Fruit fly (Drosophila melanogaster) S2 (cell line): ENCODE results near the gene CG3552.
A peak's percentile ranks its signal among the peaks of the same experiment; 100 is the strongest.

Source experiments
- CG8478 ChIP-seq: fragments of >200 bp; optimal IDR thresholded peaks from 2 replicates; lab custom pipeline; 2018
- CTCF ChIP-seq, 2 experiments: fragments of >200 bp; optimal IDR thresholded peaks; 2 replicates each; lab custom pipeline; 2018

Gene CG3552

DNA sequence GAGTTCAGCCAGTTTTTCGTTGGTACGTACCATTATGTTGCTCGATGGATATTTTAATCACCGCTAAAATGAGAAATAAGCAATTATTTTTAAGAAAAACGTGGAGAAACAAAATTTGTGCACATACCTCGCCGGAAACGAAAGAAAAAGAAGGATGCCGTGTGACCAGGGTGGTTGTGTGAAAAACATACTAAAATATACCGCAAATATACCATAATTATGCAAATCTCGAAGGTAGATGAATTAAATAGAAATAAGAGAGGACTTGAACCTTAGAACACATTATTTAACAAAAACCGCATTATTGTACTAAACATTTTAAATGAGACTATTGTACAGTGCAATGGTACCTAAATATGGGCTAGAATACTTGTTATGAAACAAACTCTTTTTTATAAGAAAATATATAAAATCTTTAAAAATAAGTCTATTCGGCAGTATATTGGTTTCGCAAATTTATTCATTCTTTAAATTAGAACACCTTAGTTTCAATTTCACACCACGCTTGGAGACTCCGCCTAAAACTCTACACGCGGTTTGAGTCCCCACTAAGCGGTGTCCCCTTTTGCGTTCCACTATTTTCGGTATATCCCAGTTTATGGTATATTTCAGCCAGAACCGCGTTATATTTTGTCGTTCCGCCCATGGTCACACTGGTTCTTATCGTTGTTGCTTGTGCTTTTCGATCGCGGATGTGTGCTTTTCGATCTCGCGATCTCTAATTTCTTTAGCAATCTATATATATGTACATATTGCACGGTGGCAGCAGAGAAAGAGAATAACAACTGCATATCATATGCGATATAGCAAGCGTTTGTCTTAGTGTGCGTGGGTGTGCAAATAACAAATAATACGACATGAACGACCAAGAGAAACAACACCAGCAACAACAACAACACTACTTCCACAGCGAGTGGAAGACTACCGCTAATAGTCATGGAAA lies 26.2 kb upstream of the CG3552 start, which contains the start of the genes RpS17 and MTF-1:
Gene RpS17, minus strand, starts transcription at position 157 of the 943 bp plus-strand sequence.
Gene MTF-1, plus strand, starts transcription at position 648 of the 943 bp plus-strand sequence.
- TF ChIP-seq CTCF (optimal IDR thresholded peaks at IDR 0.05; lab: Kevin White, UChicago) (peak; percentile 42 to 64), CG8478 (lab: Kevin White, UChicago) (no peak)

- no peak for TF ChIP-seq CG8478 (lab: Kevin White, UChicago)
- TF ChIP-seq CTCF (optimal IDR thresholded peaks at IDR 0.05; lab: Kevin White, UChicago) = no peak
Observed at dm6 chr3L:9430608-9430952, 25.5 kb upstream of the CG3552 start.

DNA sequence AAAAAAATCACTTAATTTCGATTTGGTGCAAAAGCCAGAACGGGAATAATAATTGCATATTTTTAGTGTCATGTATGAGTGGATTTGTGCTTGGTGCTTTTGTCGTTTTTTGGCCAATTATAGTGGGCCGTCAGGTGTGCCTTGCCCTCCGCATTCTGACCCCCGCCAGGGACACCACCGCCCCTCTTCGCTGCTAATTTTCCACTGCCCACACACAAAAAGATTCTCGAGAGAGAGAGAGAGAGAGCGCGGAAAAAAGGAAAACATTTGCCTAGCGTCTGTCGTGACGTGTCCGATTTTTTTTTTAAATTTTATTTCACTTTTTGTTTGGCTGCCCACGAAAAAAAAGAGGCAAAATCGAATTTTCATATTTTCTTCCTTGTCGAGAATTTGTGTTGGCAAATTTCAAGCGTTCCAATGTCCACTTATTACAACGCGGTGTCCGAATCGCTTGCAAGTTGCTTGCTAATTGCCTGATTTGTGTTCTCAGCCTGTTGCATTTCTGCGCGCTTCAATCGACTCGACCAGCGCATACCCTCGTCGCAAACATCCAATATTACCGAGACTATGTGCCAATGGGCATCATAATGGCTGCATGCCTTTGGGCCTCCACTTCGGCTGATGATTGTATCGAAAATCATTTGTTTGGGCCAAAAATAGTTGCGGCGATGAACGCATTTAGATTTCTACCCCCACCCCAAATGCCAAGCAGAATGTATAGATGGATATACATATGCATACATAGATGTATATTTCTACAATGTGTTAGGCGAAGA lies 24.1 kb upstream of the CG3552 start:
- TF ChIP-seq CTCF (optimal IDR thresholded peaks at IDR 0.05; lab: Kevin White, UChicago) (no peak), CG8478 (lab: Kevin White, UChicago) (no peak)

- TF ChIP-seq CG8478 (lab: Kevin White, UChicago) (no peak), CTCF (optimal IDR thresholded peaks at IDR 0.05; lab: Kevin White, UChicago) (no peak)
Observed at dm6 chr3L:9432810-9433587, 23.1 kb upstream of the CG3552 start.

DNA sequence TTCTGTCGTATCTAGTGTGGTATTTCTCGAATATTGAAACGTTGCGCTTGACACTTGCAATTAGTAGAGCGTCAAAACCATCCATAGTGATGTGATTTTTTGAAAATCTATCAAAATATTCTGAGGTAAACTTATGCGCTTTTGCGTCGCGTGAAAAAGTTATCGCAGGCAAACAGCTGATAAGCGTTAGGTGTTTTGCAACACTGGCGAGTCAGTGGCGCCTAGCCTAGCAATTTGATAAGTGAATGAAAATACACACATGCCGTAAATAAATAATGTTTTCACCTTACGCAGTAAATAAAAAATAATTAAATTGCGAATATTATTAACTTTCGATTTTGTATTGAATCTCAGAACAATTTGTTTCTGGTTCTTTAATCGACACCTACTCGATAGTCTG lies 20.8 kb upstream of the CG3552 start, which contains the start of gene CG42526:
Gene CG42526, minus strand, starts transcription at position 85 of the 400 bp plus-strand sequence.
- TF ChIP-seq CG8478 (lab: Kevin White, UChicago) = no peak
- TF ChIP-seq CTCF (optimal IDR thresholded peaks at IDR 0.05; lab: Kevin White, UChicago) = no peak

DNA sequence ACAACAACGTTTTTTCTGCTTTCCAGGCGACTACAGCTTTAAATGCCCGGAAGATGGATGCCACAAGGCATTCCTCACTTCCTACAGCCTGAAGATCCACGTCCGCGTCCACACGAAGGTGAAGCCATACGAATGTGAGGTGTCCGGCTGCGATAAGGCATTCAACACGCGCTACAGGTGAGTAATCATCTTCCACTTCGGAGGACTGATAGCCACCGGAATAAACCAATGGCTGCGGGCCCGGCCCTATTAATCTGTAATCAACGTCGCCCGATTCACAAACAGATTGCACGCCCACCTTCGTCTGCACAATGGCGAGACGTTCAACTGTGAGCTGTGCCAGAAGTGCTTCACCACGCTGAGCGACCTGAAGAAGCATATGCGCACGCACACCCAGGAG lies 20.3 kb upstream of the CG3552 start:
- TF ChIP-seq CG8478 (lab: Kevin White, UChicago) (no peak), CTCF (optimal IDR thresholded peaks at IDR 0.05; lab: Kevin White, UChicago) (no peak)

DNA sequence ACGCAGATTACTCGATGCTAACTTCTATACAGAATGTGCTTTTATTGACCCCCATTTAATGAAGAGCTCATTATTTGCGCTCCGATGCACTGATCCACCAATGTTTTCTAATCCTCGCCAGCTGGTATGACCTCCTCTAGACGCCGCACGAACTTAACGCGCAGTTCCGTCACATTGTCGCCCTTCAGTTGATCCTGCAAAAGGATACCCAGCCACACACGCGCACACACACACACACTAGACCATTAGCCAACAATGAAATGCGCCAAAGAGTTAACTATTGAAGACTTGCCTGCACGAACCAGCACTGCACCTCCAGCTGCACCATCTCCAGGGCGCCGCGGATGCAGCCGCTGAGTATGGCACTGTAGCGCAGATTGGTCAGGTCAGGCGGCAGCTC lies 17.3 kb upstream of the CG3552 start:
- TF ChIP-seq CG8478 (lab: Kevin White, UChicago) (no peak), CTCF (optimal IDR thresholded peaks at IDR 0.05; lab: Kevin White, UChicago) (no peak)

DNA sequence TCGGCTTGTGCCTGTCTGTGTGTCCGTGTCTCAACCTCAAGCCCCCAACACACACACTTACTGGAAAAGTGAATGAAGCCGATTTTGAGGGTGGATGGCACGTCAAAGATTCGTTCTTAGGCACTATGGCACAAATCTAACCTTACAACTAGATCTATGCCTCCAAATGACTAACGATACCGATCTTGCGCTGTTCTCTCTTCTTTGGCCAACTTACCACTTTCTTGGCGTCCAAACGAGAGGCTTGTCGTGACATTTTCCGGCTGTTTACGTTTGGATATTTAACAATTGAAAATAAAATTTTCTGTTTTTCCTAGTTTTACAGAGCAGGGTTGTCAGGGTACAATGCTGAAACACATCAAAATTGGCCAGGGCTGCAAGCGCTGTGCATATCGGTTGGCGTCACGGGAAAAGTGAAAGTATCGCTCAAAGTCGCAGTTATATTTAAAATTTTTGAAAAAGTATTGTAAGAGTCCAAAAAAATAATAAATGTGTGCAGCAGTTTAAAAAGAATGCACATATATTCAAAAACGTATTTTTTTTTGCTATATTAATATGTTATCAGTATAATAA lies 14.1 kb upstream of the CG3552 start, which contains the start of the genes Bet3 and Nf-YA:
Gene Bet3, minus strand, starts transcription at position 361 of the 573 bp plus-strand sequence.
Gene Nf-YA, minus strand, starts transcription at position 361 of the 573 bp plus-strand sequence.
- TF ChIP-seq CG8478 (lab: Kevin White, UChicago) (no peak), CTCF (optimal IDR thresholded peaks at IDR 0.05; lab: Kevin White, UChicago) (peak in 1 of 2 experiments; percentile 34)

- peak in 1 of 2 experiments; percentile 16 for TF ChIP-seq CTCF (optimal IDR thresholded peaks at IDR 0.05; lab: Kevin White, UChicago)
- TF ChIP-seq CG8478 (lab: Kevin White, UChicago) = no peak
Observed at dm6 chr3L:9442625-9443282, 13.4 kb upstream of the CG3552 start, which contains the start of gene Srg3. Gene Srg3 (plus strand): TSS chr3L:9443232.

dm6 chr3L:9446731-9447238 lies 9.3 kb upstream of the CG3552 start, which contains the start of gene CG3529:
Gene CG3529 (plus strand): TSS chr3L:9446864.
- TF ChIP-seq CG8478 (lab: Kevin White, UChicago) (no peak), CTCF (optimal IDR thresholded peaks at IDR 0.05; lab: Kevin White, UChicago) (no peak)

dm6 chr3L:9447239-9447777 lies 8.8 kb upstream of the CG3552 start:
- no peak for TF ChIP-seq CTCF (optimal IDR thresholded peaks at IDR 0.05; lab: Kevin White, UChicago)

DNA sequence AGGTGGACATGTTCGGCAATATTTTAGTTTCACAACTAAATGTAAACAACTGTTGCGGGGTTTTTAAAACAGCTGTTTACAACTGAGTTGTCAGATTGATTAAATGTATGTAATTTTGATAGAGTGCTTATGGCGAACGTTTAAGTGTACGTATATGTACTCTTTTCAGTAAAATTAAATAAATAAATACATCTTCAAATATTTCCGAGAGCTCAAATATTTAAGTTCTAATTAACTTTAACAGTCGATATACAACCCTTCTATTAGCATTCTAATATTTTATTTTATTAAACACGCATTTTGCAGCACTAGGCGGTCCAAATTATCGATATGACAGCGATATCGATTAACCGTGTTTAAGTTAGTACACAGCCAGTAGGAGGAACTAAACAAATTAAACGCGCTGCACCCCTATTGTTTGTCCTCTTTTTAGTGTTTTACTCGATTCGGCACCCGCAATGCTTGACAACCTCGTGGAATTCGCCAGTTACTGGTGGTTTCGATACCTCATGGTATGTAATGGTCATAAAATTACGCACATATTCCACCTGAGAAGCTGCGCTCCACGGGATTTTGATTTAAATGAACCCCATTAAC lies 4.5 kb upstream of the CG3552 start, which contains the start of the genes CG3448 and ghi:
Gene CG3448, minus strand, starts transcription at position 51 of the 597 bp plus-strand sequence.
Gene ghi, plus strand, starts transcription at position 355 of the 597 bp plus-strand sequence.
- no peak for TF ChIP-seq CTCF (optimal IDR thresholded peaks at IDR 0.05; lab: Kevin White, UChicago)
- no peak for TF ChIP-seq CG8478 (lab: Kevin White, UChicago)
